Worm (Caenorhabditis elegans): ENCODE measurements around the gene T28H10.2.

DNA sequence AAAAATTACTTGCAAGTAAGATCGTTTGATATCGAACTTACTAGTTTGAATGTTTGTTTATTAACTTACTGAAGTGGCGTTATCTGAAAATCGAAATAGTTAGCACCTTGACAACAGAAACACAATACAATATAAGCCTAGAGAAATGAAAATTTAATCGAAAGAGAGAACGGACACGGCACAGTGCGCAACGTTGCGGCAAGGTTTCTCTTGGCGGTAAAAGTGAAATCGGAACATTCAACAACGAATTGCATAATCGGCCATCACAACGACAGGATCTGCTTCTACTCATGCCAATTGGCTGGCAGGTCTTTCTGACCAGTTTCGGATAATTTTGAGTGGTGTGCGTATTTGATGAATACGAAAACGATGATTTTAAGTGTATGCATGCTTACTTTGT, 12.8 kb upstream of the T28H10.2 start, which contains the start of gene dyf-4:
- TF ChIP-seq tbx-8 (GFP tag; optimal IDR thresholded peaks at IDR 0.05) (no peak), pha-4 (tag; optimal IDR thresholded peaks at IDR 0.05) (no peak), unc-62 (GFP tag; optimal IDR thresholded peaks at IDR 0.05) (no peak), elt-1 (tag; optimal IDR thresholded peaks at IDR 0.05; ENCODE audit: borderline replicate concordance, insufficient read depth) (no peak), nhr-237 (tag; optimal IDR thresholded peaks at IDR 0.05) (no peak), mep-1 (tag; optimal IDR thresholded peaks at IDR 0.05) (no peak), ztf-11 (tag; optimal IDR thresholded peaks at IDR 0.05) (no peak), nhr-12 (tag; optimal IDR thresholded peaks at IDR 0.05) (no peak)

Measured in whole organism, mixed stage, embryonic.